Worm (Caenorhabditis elegans) whole organism, L2 larva: ENCODE measurements around the gene scav-5.

Experiments
- blmp-1 ChIP-seq: sonication (generic microtip); optimal IDR thresholded peaks from 2 replicates; lab custom pipeline; 2017; ENCODE audit warnings: missing genetic modification characterization, mild to moderate bottlenecking, missing compliant biosample characterization, antibody characterized with exemption, moderate library complexity; ENCODE audit not compliant: insufficient read depth
- ceh-82 ChIP-seq: fragments of 150-350 bp; optimal IDR thresholded peaks from 2 replicates; lab custom pipeline; 2014; ENCODE audit warnings: missing biosample characterization, missing genetic modification characterization
- skn-1 ChIP-seq: sonication (generic microtip); optimal IDR thresholded peaks from 2 replicates; lab custom pipeline; 2017; ENCODE audit warnings: missing biosample characterization, missing genetic modification characterization
- unc-62 ChIP-seq: fragments of 150-350 bp; optimal IDR thresholded peaks from 2 replicates; lab custom pipeline; 2014; ENCODE audit warnings: missing biosample characterization, missing genetic modification reagents, missing genetic modification characterization

DNA sequence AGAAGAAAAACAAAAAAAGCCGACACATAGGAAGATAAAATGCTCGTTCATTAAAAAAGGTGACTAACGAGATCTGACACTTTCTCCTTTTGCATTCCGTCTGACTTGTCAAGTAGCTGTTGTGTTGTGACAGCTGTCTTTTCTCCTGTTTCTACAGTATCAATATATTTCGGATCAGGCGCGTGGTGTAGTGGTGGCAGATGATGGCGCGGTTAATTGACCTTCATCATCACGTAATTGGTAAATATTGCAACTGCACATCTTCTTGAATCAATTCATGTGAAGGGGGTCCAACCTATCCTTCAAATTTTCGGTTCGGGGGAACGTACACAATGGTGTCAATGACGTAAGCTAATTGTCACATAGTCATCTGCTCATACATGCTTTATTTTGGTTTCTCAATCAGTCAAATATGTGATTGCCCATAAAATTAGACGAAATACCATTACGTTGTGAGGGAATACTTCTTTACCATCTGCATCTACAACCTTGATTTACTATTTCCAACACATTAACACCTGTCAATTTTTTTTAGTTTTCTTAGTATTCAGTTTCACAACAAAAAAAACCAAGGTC, 9.9 kb upstream of the scav-5 start:
- TF ChIP-seq skn-1 (tag; lab: Kevin White, UChicago) (no peak), unc-62 (GFP tag; lab: Kevin White, UChicago) (no peak), ceh-82 (no peak), blmp-1 (no peak)
